Worm (Caenorhabditis elegans) whole organism, mixed stage, embryonic: ENCODE measurements around the gene str-248.

ENCODE experiments used
- ham-2 ChIP-seq: fragments of 200-800 bp; sonication (Bioruptor generic); optimal IDR thresholded peaks from 2 replicates; lab custom pipeline; 2018; ENCODE audit warnings: mild to moderate bottlenecking, missing genetic modification characterization, missing compliant biosample characterization
- pha-4 ChIP-seq: fragments of 150-350 bp; optimal IDR thresholded peaks from 2 replicates; lab custom pipeline; 2018; ENCODE audit warnings: missing biosample characterization, missing genetic modification reagents, missing genetic modification characterization
- unc-39 ChIP-seq: fragments of 150-350 bp; optimal IDR thresholded peaks from 2 replicates; lab custom pipeline; 2014; ENCODE audit warnings: missing biosample characterization, missing genetic modification characterization

DNA sequence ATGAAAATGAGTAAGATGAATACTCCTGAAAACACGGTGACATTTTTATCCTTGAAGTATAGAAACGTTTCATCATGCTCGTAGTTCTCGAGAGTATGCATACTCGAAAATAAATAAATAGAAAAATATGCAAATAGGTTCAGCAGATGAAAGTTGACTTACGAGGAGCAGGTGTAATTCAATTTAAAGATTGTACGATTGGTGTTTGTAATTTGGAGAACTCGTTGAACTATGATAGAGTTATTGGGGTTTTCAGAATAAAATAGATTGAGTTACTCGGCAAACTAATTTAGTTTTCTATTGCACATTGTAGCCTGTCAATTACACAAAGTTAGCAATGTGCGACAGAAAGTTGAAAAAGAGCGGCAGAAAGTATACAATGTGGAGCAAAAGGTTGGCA is 9.4 kb upstream of the str-248 start, which contains the start of gene srz-44:
- TF ChIP-seq unc-39 (tag; lab: Kevin White, UChicago) (no peak), pha-4 (tag; lab: Kevin White, UChicago) (no peak), ham-2 (GFP tag; lab: Kevin White, UChicago) (no peak)
